Fruit fly (Drosophila melanogaster): ENCODE measurements around the gene CG14866.

- TF ChIP-seq CG7101 (tag; optimal IDR thresholded peaks at IDR 0.05) (no peak), Crg-1 (GFP tag; optimal IDR thresholded peaks at IDR 0.05) (no peak), Mnt (GFP tag; optimal IDR thresholded peaks at IDR 0.05) (peak; percentile 32)
Measured at dm6 chr3R:15286693-15287041, 29.6 kb upstream of the CG14866 start.

Measured in whole organism, adult.